Worm (Caenorhabditis elegans) whole organism, L1 larva: ENCODE measurements around the gene F59D12.5.

Experiments used
- C04F5.9 ChIP-seq: sonication (generic microtip); optimal IDR thresholded peaks from 2 replicates; lab custom pipeline; 2016; ENCODE audit warnings: missing genetic modification characterization, missing compliant biosample characterization
- ama-1 ChIP-seq: fragments of 150-350 bp; optimal IDR thresholded peaks from 2 replicates; lab custom pipeline; 2014
- blmp-1 ChIP-seq: fragments of 150-350 bp; optimal IDR thresholded peaks from 2 replicates; lab custom pipeline; 2014; ENCODE audit warnings: missing biosample characterization, missing genetic modification characterization
- ceh-63 ChIP-seq: fragments of 200-800 bp; sonication (Bioruptor generic); optimal IDR thresholded peaks from 2 replicates; lab custom pipeline; 2018; ENCODE audit warnings: mild to moderate bottlenecking, missing genetic modification characterization, missing compliant biosample characterization
- ceh-82 ChIP-seq, 3 experiments: fragments of 150-350 bp in 1 of 3; sonication (generic microtip) in 2 of 3; optimal IDR thresholded peaks; 2 replicates each; lab custom pipeline; 2014 to 2017; ENCODE audit warnings: missing biosample characterization in 3 of 3, missing genetic modification characterization in 3 of 3
- ceh-88 ChIP-seq: fragments of 200-800 bp; sonication (Bioruptor generic); IDR thresholded peaks from 2 replicates; pipeline ENCODE4 v1.3.6; 2022; ENCODE audit warnings: missing genetic modification characterization, missing compliant biosample characterization
- dsc-1 ChIP-seq: sonication (generic microtip); optimal IDR thresholded peaks from 2 replicates; lab custom pipeline; 2016; ENCODE audit warnings: mild to moderate bottlenecking, missing genetic modification characterization, missing compliant biosample characterization
- efl-1 ChIP-seq, 4 experiments: fragments of 150-350 bp; optimal IDR thresholded peaks in 3 of 4; peaks in 1 of 4; 1 replicate in 1 of 4; 2 replicates in 3 of 4; lab custom pipeline; 2014; ENCODE audit warnings: missing biosample characterization in 2 of 4, missing genetic modification characterization in 2 of 4, missing genetic modification reagents in 2 of 4
- egl-13 ChIP-seq: sonication (generic microtip); optimal IDR thresholded peaks from 2 replicates; lab custom pipeline; 2016; ENCODE audit warnings: missing genotype, missing genetic modification reagents, missing genetic modification characterization, missing compliant biosample characterization
- elt-2 ChIP-seq: sonication (generic microtip); optimal IDR thresholded peaks from 2 replicates; lab custom pipeline; 2016; ENCODE audit warnings: missing genetic modification characterization, mild to moderate bottlenecking, inconsistent platforms, missing compliant biosample characterization, missing genetic modification reagents
- fkh-10 ChIP-seq: sonication (generic microtip); optimal IDR thresholded peaks from 2 replicates; lab custom pipeline; 2017; ENCODE audit warnings: missing biosample characterization, missing genetic modification reagents, missing genetic modification characterization
- fkh-8 ChIP-seq: sonication (generic microtip); optimal IDR thresholded peaks from 2 replicates; lab custom pipeline; 2016; ENCODE audit warnings: mild to moderate bottlenecking, missing genetic modification characterization, missing compliant biosample characterization
- hlh-17 ChIP-seq: fragments of 200-800 bp; sonication (Bioruptor generic); optimal IDR thresholded peaks from 2 replicates; lab custom pipeline; 2018; ENCODE audit warnings: missing genetic modification characterization, mild to moderate bottlenecking, missing compliant biosample characterization, moderate library complexity, borderline replicate concordance
- lin-13 ChIP-seq: fragments of 150-350 bp; optimal IDR thresholded peaks from 2 replicates; lab custom pipeline; 2014; ENCODE audit warnings: missing biosample characterization, missing genetic modification reagents, missing genetic modification characterization
- lin-14 ChIP-seq: fragments of 200-800 bp; sonication (Bioruptor generic); optimal IDR thresholded peaks from 2 replicates; lab custom pipeline; 2018; ENCODE audit warnings: mild to moderate bottlenecking, missing genetic modification characterization, moderate library complexity, missing compliant biosample characterization
- lin-35 ChIP-seq, 2 experiments: fragments of 150-350 bp; optimal IDR thresholded peaks; 2 replicates each; lab custom pipeline; 2014; ENCODE audit warnings: missing biosample characterization in 2 of 2, missing genetic modification characterization in 2 of 2, missing genetic modification reagents in 2 of 2
- lsy-2 ChIP-seq, 2 experiments: fragments of 150-350 bp; optimal IDR thresholded peaks; 2 replicates each; lab custom pipeline; 2014; ENCODE audit warnings: missing biosample characterization in 2 of 2, missing genetic modification characterization in 2 of 2
- mab-9 ChIP-seq: fragments of 200-800 bp; sonication (Bioruptor generic); IDR thresholded peaks from 2 replicates; pipeline ENCODE4 v1.3.6; 2022; ENCODE audit warnings: missing genetic modification reagents, missing genetic modification characterization, missing compliant biosample characterization
- mdl-1 ChIP-seq, 2 experiments: fragments of 150-350 bp; optimal IDR thresholded peaks; 2 replicates each; lab custom pipeline; 2014 to 2017; ENCODE audit warnings: missing biosample characterization in 2 of 2, missing genetic modification characterization in 2 of 2, inconsistent platforms in 1 of 2
- mef-2 ChIP-seq: fragments of 150-350 bp; optimal IDR thresholded peaks from 2 replicates; lab custom pipeline; 2014; ENCODE audit warnings: missing biosample characterization, missing genetic modification characterization
- mep-1 ChIP-seq: fragments of 150-350 bp; optimal IDR thresholded peaks from 2 replicates; lab custom pipeline; 2014; ENCODE audit warnings: missing biosample characterization, missing genetic modification characterization
- nhr-19 ChIP-seq: fragments of 200-800 bp; sonication (Bioruptor generic); conservative IDR thresholded peaks from 2 replicates; pipeline ENCODE4 v1.3.6; 2022; ENCODE audit warnings: missing genetic modification characterization, missing compliant biosample characterization
- nhr-20 ChIP-seq: sonication (generic microtip); optimal IDR thresholded peaks from 2 replicates; lab custom pipeline; 2016; ENCODE audit warnings: mild to moderate bottlenecking, missing genetic modification characterization, missing compliant biosample characterization
- nhr-47 ChIP-seq: sonication (generic microtip); optimal IDR thresholded peaks from 2 replicates; lab custom pipeline; 2016; ENCODE audit warnings: mild to moderate bottlenecking, missing genetic modification characterization, moderate library complexity, missing compliant biosample characterization
- nhr-71 ChIP-seq: sonication (generic microtip); optimal IDR thresholded peaks from 2 replicates; lab custom pipeline; 2016; ENCODE audit warnings: mild to moderate bottlenecking, missing genetic modification characterization, moderate library complexity, missing compliant biosample characterization
- nhr-76 ChIP-seq: sonication (generic microtip); optimal IDR thresholded peaks from 2 replicates; lab custom pipeline; 2017; ENCODE audit warnings: missing biosample characterization, missing genetic modification characterization
- nhr-77 ChIP-seq: fragments of 150-350 bp; optimal IDR thresholded peaks from 2 replicates; lab custom pipeline; 2014; ENCODE audit warnings: missing biosample characterization, missing genetic modification characterization
- nhr-85 ChIP-seq: sonication (generic microtip); peaks from one replicate; lab custom pipeline; 2016; ENCODE audit warnings: missing genetic modification characterization, inconsistent platforms, missing compliant biosample characterization
- nhr-90 ChIP-seq: sonication (generic microtip); optimal IDR thresholded peaks from 2 replicates; lab custom pipeline; 2016; ENCODE audit warnings: mild to moderate bottlenecking, missing genetic modification characterization, missing compliant biosample characterization; ENCODE audit not compliant: poor library complexity
- rnt-1 ChIP-seq: sonication (generic microtip); optimal IDR thresholded peaks from 2 replicates; lab custom pipeline; 2016; ENCODE audit warnings: mild to moderate bottlenecking, missing genetic modification characterization, moderate library complexity, missing compliant biosample characterization
- skn-1 ChIP-seq: fragments of 150-350 bp; optimal IDR thresholded peaks from 2 replicates; lab custom pipeline; 2014; ENCODE audit warnings: missing biosample characterization, missing genetic modification characterization
- snu-23 ChIP-seq: sonication (generic microtip); optimal IDR thresholded peaks from 2 replicates; lab custom pipeline; 2016; ENCODE audit warnings: missing genetic modification characterization, missing compliant biosample characterization
- swsn-7 ChIP-seq: sonication (generic microtip); optimal IDR thresholded peaks from 2 replicates; lab custom pipeline; 2016; ENCODE audit warnings: missing genetic modification characterization, missing compliant biosample characterization
- tbx-2 ChIP-seq: sonication (generic microtip); optimal IDR thresholded peaks from 2 replicates; lab custom pipeline; 2016; ENCODE audit warnings: missing genetic modification characterization, missing compliant biosample characterization
- unc-30 ChIP-seq: sonication (generic microtip); optimal IDR thresholded peaks from 2 replicates; lab custom pipeline; 2017; ENCODE audit warnings: missing biosample characterization, missing genetic modification characterization
- xbp-1 ChIP-seq: sonication (generic microtip); optimal IDR thresholded peaks from 2 replicates; lab custom pipeline; 2016; ENCODE audit warnings: missing genetic modification characterization, missing compliant biosample characterization

Gene F59D12.5

ce11 chrX:15630790-15631204, 16.4 kb downstream of the F59D12.5 start:
- TF ChIP-seq nhr-20 (tag; lab: Kevin White, UChicago) (peak; percentile 23), tbx-2 (peak; percentile 7), fkh-10 (GFP tag; lab: Kevin White, UChicago) (peak; percentile 48), hlh-17 (GFP tag; lab: Kevin White, UChicago) (no peak), blmp-1 (tag; lab: Kevin White, UChicago) (peak; percentile 79), rnt-1 (peak; percentile 43), mab-9 (GFP tag; lab: Robert Waterston, UW) (no peak), xbp-1 (tag; lab: Kevin White, UChicago) (peak; percentile 7), skn-1 (peak; percentile 12), mdl-1 (tag; optimal IDR thresholded peaks at IDR 0.05; lab: Kevin White, UChicago) (peak in 1 of 2 experiments; percentile 9), swsn-7 (peak; percentile 6), snu-23 (peak; percentile 44), mep-1 (tag; lab: Kevin White, UChicago) (peak; percentile 44), lin-14 (GFP tag; lab: Kevin White, UChicago) (peak; percentile 81), lin-35 (GFP tag; optimal IDR thresholded peaks at IDR 0.05; lab: Kevin White, UChicago) (peak in 1 of 2 experiments; percentile 1), ceh-63 (no peak), lsy-2 (tag; optimal IDR thresholded peaks at IDR 0.05; lab: Kevin White, UChicago) (peak; percentile 2 to 25), efl-1 (optimal IDR thresholded peaks at IDR 0.05; lab: Kevin White, UChicago) (peak; percentile 1 to 15), efl-1 (GFP tag; optimal IDR thresholded peaks at IDR 0.05 in 1 of 2; lab: Kevin White, UChicago) (no peak), lin-13 (GFP tag; lab: Kevin White, UChicago) (no peak), dsc-1 (tag; lab: Kevin White, UChicago) (peak; percentile 19), nhr-47 (tag; lab: Kevin White, UChicago) (peak; percentile 24), ceh-82 (tag; optimal IDR thresholded peaks at IDR 0.05; lab: Kevin White, UChicago) (peak in 2 of 3 experiments; percentile 45 to 69), fkh-8 (peak; percentile 27), nhr-71 (tag; lab: Kevin White, UChicago) (peak; percentile 65), mef-2 (no peak)

ce11 chrX:15630340-15630739, 16.8 kb downstream of the F59D12.5 start, which contains the start of gene K09E9.4:
K09E9.4 (minus strand) TSS chrX:15630440.
- TF ChIP-seq mdl-1 (tag; optimal IDR thresholded peaks at IDR 0.05; lab: Kevin White, UChicago) (no peak), C04F5.9 (tag; lab: Kevin White, UChicago) (no peak), nhr-76 (tag; lab: Kevin White, UChicago) (no peak), nhr-77 (tag; lab: Kevin White, UChicago) (no peak)

ce11 chrX:15629615-15630014, 17.6 kb downstream of the F59D12.5 start:
- TF ChIP-seq nhr-19 (GFP tag; lab: Robert Waterston, UW) (0 out of 2 replicates have a peak, but pooled peaks have one; percentile 4), fkh-8 (peak; percentile 6), ama-1 (lab: Kevin White, UChicago) (no peak), nhr-71 (tag; lab: Kevin White, UChicago) (peak; percentile 40), lin-14 (GFP tag; lab: Kevin White, UChicago) (peak; percentile 42), elt-2 (tag; lab: Kevin White, UChicago) (peak; percentile 62), nhr-85 (tag; lab: Kevin White, UChicago) (no peak)

ce11 chrX:15628945-15629344, 18.2 kb downstream of the F59D12.5 start:
- no peak for TF ChIP-seq nhr-90 (tag; lab: Kevin White, UChicago)
- TF ChIP-seq unc-30 (tag; lab: Kevin White, UChicago), result no peak
- no peak for TF ChIP-seq ceh-88 (GFP tag; lab: Robert Waterston, UW)
- no peak for TF ChIP-seq egl-13 (tag; lab: Kevin White, UChicago)
